Worm (Caenorhabditis elegans) whole organism, midembryonic: Measurements from ENCODE around the gene W10G11.3.

Experiments
- cog-1 ChIP-seq: sonication (generic microtip); optimal IDR thresholded peaks from 2 replicates; lab custom pipeline; 2016; ENCODE audit warnings: missing genetic modification characterization, missing compliant biosample characterization
- ztf-23 ChIP-seq: fragments of 200-800 bp; sonication (Bioruptor generic); IDR thresholded peaks from 2 replicates; pipeline ENCODE4 v1.3.6; 2022; ENCODE audit warnings: missing genetic modification reagents, missing genetic modification characterization, missing compliant biosample characterization

DNA sequence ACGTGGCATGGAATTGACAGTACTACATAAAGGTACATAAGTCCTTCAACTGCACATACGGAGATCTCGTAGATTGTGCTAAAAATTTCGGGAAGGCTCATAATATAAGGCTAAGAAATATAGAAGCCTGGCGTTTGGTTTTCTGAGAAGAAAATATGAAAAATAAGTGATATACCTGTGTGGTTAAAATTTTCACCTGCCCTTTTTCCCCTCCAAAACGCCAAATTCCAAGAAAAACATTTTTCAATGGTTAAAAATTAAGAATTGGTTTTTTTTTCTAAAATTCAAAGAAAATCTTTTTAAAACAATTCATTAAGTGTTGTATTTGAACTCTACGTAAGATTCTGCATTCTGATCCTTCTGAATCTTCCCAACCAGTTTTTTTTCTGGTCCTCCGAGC, 47.7 kb downstream of the W10G11.3 start, which contains the start of gene srz-5:
- TF ChIP-seq ztf-23 (GFP tag; lab: Robert Waterston, UW) (no peak), cog-1 (tag; lab: Kevin White, UChicago) (no peak)
